Worm (Caenorhabditis elegans): ENCODE results near the gene nhr-87.

ce11 chrIV:1660735-1661134, 36.9 kb downstream of the nhr-87 start:
- no peak for TF ChIP-seq him-1 (tag; optimal IDR thresholded peaks at IDR 0.05)
- no peak for TF ChIP-seq W03F9.2 (tag; optimal IDR thresholded peaks at IDR 0.05)

All from whole organism, L4/young adult.